Worm (Caenorhabditis elegans) whole organism, young adult: Measurements from ENCODE around the gene ztf-1.

Experiments used
- B0019.2 ChIP-seq: fragments of 200-800 bp; sonication (Bioruptor generic); conservative IDR thresholded peaks from 2 replicates; pipeline ENCODE4 v1.3.6; 2022; ENCODE audit warnings: missing genetic modification reagents, missing genetic modification characterization, missing compliant biosample characterization
- B0035.1 ChIP-seq: sonication (generic microtip); optimal IDR thresholded peaks from 2 replicates; lab custom pipeline; 2016; ENCODE audit warnings: missing genetic modification characterization, mild to moderate bottlenecking, missing compliant biosample characterization, missing genotype, missing genetic modification reagents
- B0261.1 ChIP-seq: sonication (generic microtip); optimal IDR thresholded peaks from 2 replicates; lab custom pipeline; 2016; ENCODE audit warnings: mild to moderate bottlenecking, missing genetic modification characterization, moderate library complexity, missing compliant biosample characterization
- C06A6.2 ChIP-seq: fragments of 200-800 bp; sonication (Bioruptor generic); conservative IDR thresholded peaks from 2 replicates; pipeline ENCODE4 v1.3.6; 2022; ENCODE audit warnings: missing genetic modification characterization, missing compliant biosample characterization
- C17E4.6 ChIP-seq: fragments of 200-800 bp; sonication (Bioruptor generic); IDR thresholded peaks from 2 replicates; pipeline ENCODE4 v1.3.6; 2022; ENCODE audit warnings: missing genetic modification reagents, missing genetic modification characterization, missing compliant biosample characterization
- F10E7.11 ChIP-seq: sonication (generic microtip); optimal IDR thresholded peaks from 2 replicates; lab custom pipeline; 2017; ENCODE audit warnings: mild to moderate bottlenecking, missing genetic modification characterization, moderate library complexity, missing compliant biosample characterization
- F23B12.7 ChIP-seq: sonication (generic microtip); optimal IDR thresholded peaks from 2 replicates; lab custom pipeline; 2017; ENCODE audit warnings: missing genetic modification characterization, mild to moderate bottlenecking, missing compliant biosample characterization, antibody characterized with exemption, moderate library complexity; ENCODE audit not compliant: insufficient read depth
- F49E8.2 ChIP-seq: sonication (generic microtip); optimal IDR thresholded peaks from 3 replicates; lab custom pipeline; 2017; ENCODE audit warnings: missing genetic modification characterization, mild to moderate bottlenecking, missing compliant biosample characterization, antibody characterized with exemption, moderate library complexity; ENCODE audit not compliant: insufficient read depth
- F55B11.4 ChIP-seq: sonication (generic microtip); optimal IDR thresholded peaks from 2 replicates; lab custom pipeline; 2016; ENCODE audit warnings: missing compliant biosample characterization, missing genetic modification characterization, borderline replicate concordance; ENCODE audit not compliant: insufficient read depth
- F57A8.1 ChIP-seq: fragments of 200-800 bp; sonication (Bioruptor generic); optimal IDR thresholded peaks from 2 replicates; lab custom pipeline; 2018; ENCODE audit warnings: mild to moderate bottlenecking, missing genetic modification characterization, moderate library complexity, missing compliant biosample characterization
- K12H6.12 ChIP-seq: fragments of 200-800 bp; sonication (Bioruptor generic); optimal IDR thresholded peaks from 2 replicates; lab custom pipeline; 2018; ENCODE audit warnings: mild to moderate bottlenecking, missing genetic modification characterization, missing compliant biosample characterization
- T26A5.8 ChIP-seq: sonication (generic microtip); optimal IDR thresholded peaks from 2 replicates; lab custom pipeline; 2016; ENCODE audit warnings: missing genetic modification characterization, missing compliant biosample characterization
- Y53F4B.3 ChIP-seq: fragments of 200-800 bp; sonication (Bioruptor generic); IDR thresholded peaks from 2 replicates; pipeline ENCODE4 v1.3.6; 2022; ENCODE audit warnings: missing genetic modification reagents, missing genetic modification characterization, missing compliant biosample characterization
- Y79H2A.3 ChIP-seq: fragments of 200-800 bp; sonication (Bioruptor generic); conservative IDR thresholded peaks from 2 replicates; pipeline ENCODE4 v1.3.6; 2022; ENCODE audit warnings: missing genetic modification reagents, missing genetic modification characterization, missing compliant biosample characterization
- Y95B8A.8 ChIP-seq: fragments of 200-800 bp; sonication (Bioruptor generic); IDR thresholded peaks from 2 replicates; pipeline ENCODE4 v1.3.6; 2022; ENCODE audit warnings: missing genetic modification reagents, missing genetic modification characterization, missing compliant biosample characterization
- akir-1 ChIP-seq: fragments of 200-800 bp; sonication (Bioruptor generic); optimal IDR thresholded peaks from 2 replicates; lab custom pipeline; 2018; ENCODE audit warnings: mild to moderate bottlenecking, missing genetic modification characterization, moderate library complexity, missing compliant biosample characterization
- aptf-2 ChIP-seq: fragments of 200-800 bp; sonication (Bioruptor generic); conservative IDR thresholded peaks from 2 replicates; pipeline ENCODE4 v1.3.6; 2022; ENCODE audit warnings: missing genetic modification reagents, missing genetic modification characterization, missing compliant biosample characterization
- attf-3 ChIP-seq: fragments of 200-800 bp; sonication (Bioruptor generic); conservative IDR thresholded peaks from 2 replicates; pipeline ENCODE4 v1.3.6; 2022; ENCODE audit warnings: missing genetic modification reagents, missing genetic modification characterization, missing compliant biosample characterization
- die-1 ChIP-seq: sonication (generic microtip); optimal IDR thresholded peaks from 2 replicates; lab custom pipeline; 2016; ENCODE audit warnings: missing genotype, mild to moderate bottlenecking, missing genetic modification characterization, missing compliant biosample characterization
- dox-1 ChIP-seq: fragments of 200-800 bp; sonication (Bioruptor generic); IDR thresholded peaks from 2 replicates; pipeline ENCODE4 v1.3.6; 2022; ENCODE audit warnings: missing genetic modification reagents, missing genetic modification characterization, missing compliant biosample characterization
- dpl-1 ChIP-seq: fragments of 150-350 bp; optimal IDR thresholded peaks from 2 replicates; lab custom pipeline; 2014; ENCODE audit warnings: missing biosample characterization, missing genetic modification reagents, missing genetic modification characterization
- egrh-3 ChIP-seq: fragments of 200-800 bp; sonication (Bioruptor generic); IDR thresholded peaks from 2 replicates; pipeline ENCODE4 v1.3.6; 2022; ENCODE audit warnings: missing genetic modification reagents, missing genetic modification characterization, missing compliant biosample characterization
- fkh-3 ChIP-seq: sonication (generic microtip); optimal IDR thresholded peaks from 2 replicates; lab custom pipeline; 2016; ENCODE audit warnings: mild to moderate bottlenecking, missing genetic modification characterization, missing compliant biosample characterization
- gei-17 ChIP-seq: fragments of 200-800 bp; sonication (Bioruptor generic); optimal IDR thresholded peaks from 2 replicates; lab custom pipeline; 2018; ENCODE audit warnings: mild to moderate bottlenecking, missing genetic modification characterization, missing compliant biosample characterization
- hmg-1.2 ChIP-seq: fragments of 200-800 bp; sonication (Bioruptor generic); IDR thresholded peaks from 2 replicates; pipeline ENCODE4 v1.3.6; 2022; ENCODE audit warnings: missing genetic modification reagents, missing genetic modification characterization, missing compliant biosample characterization
- hrde-1 ChIP-seq: sonication (generic microtip); optimal IDR thresholded peaks from 2 replicates; lab custom pipeline; 2016; ENCODE audit warnings: missing genetic modification characterization, mild to moderate bottlenecking, missing compliant biosample characterization, moderate library complexity, missing genotype, missing genetic modification reagents, borderline replicate concordance
- lin-26 ChIP-seq: fragments of 200-800 bp; sonication (Bioruptor generic); IDR thresholded peaks from 2 replicates; pipeline ENCODE4 v1.3.6; 2022; ENCODE audit warnings: missing genetic modification reagents, missing genetic modification characterization, missing compliant biosample characterization
- lin-35 ChIP-seq, 3 experiments: fragments of 150-350 bp in 2 of 3; sonication (generic microtip) in 1 of 3; optimal IDR thresholded peaks; 2 replicates each; lab custom pipeline; 2014 to 2018; ENCODE audit warnings: missing biosample characterization in 3 of 3, missing genetic modification characterization in 3 of 3, missing genetic modification reagents in 3 of 3
- lin-54 ChIP-seq: fragments of 200-800 bp; sonication (Bioruptor generic); optimal IDR thresholded peaks from 2 replicates; lab custom pipeline; 2018; ENCODE audit warnings: mild to moderate bottlenecking, missing genetic modification characterization, missing compliant biosample characterization
- madf-10 ChIP-seq: sonication (generic microtip); optimal IDR thresholded peaks from 2 replicates; lab custom pipeline; 2016; ENCODE audit warnings: mild to moderate bottlenecking, missing genetic modification characterization, missing compliant biosample characterization
- madf-3 ChIP-seq: fragments of 200-800 bp; sonication (Bioruptor generic); IDR thresholded peaks from 2 replicates; pipeline ENCODE4 v1.3.6; 2022; ENCODE audit warnings: missing genetic modification reagents, missing genetic modification characterization, missing compliant biosample characterization
- mcd-1 ChIP-seq: fragments of 200-800 bp; sonication (Bioruptor generic); IDR thresholded peaks from 2 replicates; pipeline ENCODE4 v1.3.6; 2022; ENCODE audit warnings: missing genetic modification reagents, missing genetic modification characterization, missing compliant biosample characterization
- mel-28 ChIP-seq: sonication (generic microtip); optimal IDR thresholded peaks from 2 replicates; lab custom pipeline; 2016; ENCODE audit warnings: borderline replicate concordance, mild to moderate bottlenecking, missing genetic modification characterization, missing compliant biosample characterization
- mes-4 ChIP-seq: sonication (generic microtip); optimal IDR thresholded peaks from 2 replicates; lab custom pipeline; 2016; ENCODE audit warnings: missing genotype, missing genetic modification characterization, missing compliant biosample characterization
- nfya-2 ChIP-seq: fragments of 200-800 bp; sonication (Bioruptor generic); IDR thresholded peaks from 2 replicates; pipeline ENCODE4 v1.3.6; 2022; ENCODE audit warnings: missing genetic modification reagents, missing genetic modification characterization, missing compliant biosample characterization
- pbrm-1 ChIP-seq: fragments of 200-800 bp; sonication (Bioruptor generic); IDR thresholded peaks from 2 replicates; pipeline ENCODE4 v1.3.6; 2022; ENCODE audit warnings: missing genetic modification reagents, missing genetic modification characterization, missing compliant biosample characterization
- rcor-1 ChIP-seq: fragments of 200-800 bp; sonication (Bioruptor generic); IDR thresholded peaks from 2 replicates; pipeline ENCODE4 v1.3.6; 2022; ENCODE audit warnings: missing genetic modification reagents, missing genetic modification characterization, missing compliant biosample characterization
- rec-8 ChIP-seq, 2 experiments: sonication (generic microtip); optimal IDR thresholded peaks; 2 replicates each; lab custom pipeline; 2016; ENCODE audit warnings: mild to moderate bottlenecking in 2 of 2, missing genetic modification characterization in 2 of 2, missing genetic modification reagents in 2 of 2, missing genotype in 2 of 2, missing biosample characterization in 1 of 2, missing compliant biosample characterization in 1 of 2, moderate library complexity in 1 of 2
- repo-1 ChIP-seq: sonication (generic microtip); optimal IDR thresholded peaks from 2 replicates; lab custom pipeline; 2017; ENCODE audit warnings: mild to moderate bottlenecking, missing genetic modification characterization, missing compliant biosample characterization
- sdz-38 ChIP-seq: sonication (generic microtip); optimal IDR thresholded peaks from 2 replicates; lab custom pipeline; 2016; ENCODE audit warnings: missing genotype, missing genetic modification characterization, missing compliant biosample characterization
- sea-2 ChIP-seq: fragments of 200-800 bp; sonication (Bioruptor generic); IDR thresholded peaks from 2 replicates; pipeline ENCODE4 v1.3.6; 2022; ENCODE audit warnings: missing genetic modification characterization, missing compliant biosample characterization
- snpc-1.1 ChIP-seq: sonication (generic microtip); optimal IDR thresholded peaks from 2 replicates; lab custom pipeline; 2017; ENCODE audit warnings: missing genetic modification characterization, mild to moderate bottlenecking, missing compliant biosample characterization, antibody characterized with exemption, moderate library complexity, missing genotype, missing genetic modification reagents; ENCODE audit not compliant: insufficient read depth
- snpc-4 ChIP-seq, 5 experiments: fragments of 150-350 bp in 1 of 5; sonication (generic microtip) in 4 of 5; optimal IDR thresholded peaks; 2 replicates each; lab custom pipeline; 2014 to 2018; ENCODE audit warnings: missing genetic modification characterization in 5 of 5, missing biosample characterization in 3 of 5, antibody characterized with exemption in 2 of 5, mild to moderate bottlenecking in 2 of 5, missing compliant biosample characterization in 2 of 5, missing genotype in 2 of 5, moderate library complexity in 2 of 5, missing genetic modification reagents in 1 of 5
- xnd-1 ChIP-seq: sonication (generic microtip); optimal IDR thresholded peaks from 2 replicates; lab custom pipeline; 2016; ENCODE audit warnings: missing genotype, missing genetic modification reagents, missing genetic modification characterization, missing compliant biosample characterization
- ztf-3 ChIP-seq: fragments of 200-800 bp; sonication (Bioruptor generic); optimal IDR thresholded peaks from 2 replicates; lab custom pipeline; 2018; ENCODE audit warnings: mild to moderate bottlenecking, missing genetic modification characterization, missing compliant biosample characterization
- ztf-6 ChIP-seq: fragments of 200-800 bp; sonication (Bioruptor generic); IDR thresholded peaks from 2 replicates; pipeline ENCODE4 v1.3.6; 2022; ENCODE audit warnings: missing genetic modification reagents, missing genetic modification characterization, missing compliant biosample characterization

The ztf-1 gene

ce11 chrIII:8797211-8797733 is 5.1 kb upstream of the ztf-1 start (continued):
- TF ChIP-seq B0019.2 (GFP tag; lab: Robert Waterston, UW), result no peak
- TF ChIP-seq sea-2 (GFP tag; lab: Robert Waterston, UW), result no peak
- no peak for TF ChIP-seq repo-1 (tag; lab: Kevin White, UChicago)
- no peak for TF ChIP-seq Y79H2A.3
- no peak for TF ChIP-seq B0261.1 (tag; lab: Kevin White, UChicago)
- no peak for TF ChIP-seq C17E4.6 (GFP tag; lab: Robert Waterston, UW)
- TF ChIP-seq rcor-1 (GFP tag; lab: Robert Waterston, UW), result no peak
- TF ChIP-seq mcd-1 (GFP tag; lab: Robert Waterston, UW), result peak; percentile 55
- TF ChIP-seq F49E8.2 (tag; lab: Kevin White, UChicago), result no peak
- TF ChIP-seq die-1 (tag; lab: Kevin White, UChicago), result peak; percentile 61
- peak; percentile 65 for TF ChIP-seq C06A6.2
- TF ChIP-seq F10E7.11 (tag; lab: Kevin White, UChicago), result no peak
- TF ChIP-seq nfya-2, result no peak
- TF ChIP-seq K12H6.12 (tag; lab: Kevin White, UChicago), result peak; percentile 81
- TF ChIP-seq lin-26 (GFP tag; lab: Robert Waterston, UW), result peak; percentile 69; the same call in 1 of the 2 replicates
- TF ChIP-seq hmg-1.2 (GFP tag; lab: Robert Waterston, UW), result peak; percentile 54
- peak; percentile 25; the same call in 1 of the 2 replicates for TF ChIP-seq egrh-3 (GFP tag; lab: Robert Waterston, UW)
- peak; percentile 76 for TF ChIP-seq ztf-3 (GFP tag; lab: Kevin White, UChicago)
- no peak for TF ChIP-seq rec-8 (tag; optimal IDR thresholded peaks at IDR 0.05; lab: Kevin White, UChicago)
- TF ChIP-seq ztf-6 (GFP tag; lab: Robert Waterston, UW), result no peak
- peak; percentile 22 for TF ChIP-seq snpc-4 (GFP tag; optimal IDR thresholded peaks at IDR 0.05; lab: Kevin White, UChicago)
- TF ChIP-seq snpc-4 (tag; optimal IDR thresholded peaks at IDR 0.05; lab: Kevin White, UChicago), result peak; percentile 29 to 69 (median 43)
- TF ChIP-seq dox-1, result peak; percentile 87
- TF ChIP-seq F55B11.4 (tag; lab: Kevin White, UChicago), result no peak
- peak; percentile 82 for TF ChIP-seq madf-10 (tag; lab: Kevin White, UChicago)
- no peak for TF ChIP-seq xnd-1 (tag; lab: Kevin White, UChicago)
- TF ChIP-seq sdz-38, result no peak
- no peak for TF ChIP-seq Y53F4B.3
- no peak for TF ChIP-seq snpc-1.1
- TF ChIP-seq F23B12.7 (tag; lab: Kevin White, UChicago), result no peak
- TF ChIP-seq pbrm-1 (GFP tag; lab: Robert Waterston, UW), result 0 out of 2 replicates have a peak, but pooled peaks have one; percentile 17
- no peak for TF ChIP-seq dpl-1
- peak in 1 of 3 experiments; percentile 74 for TF ChIP-seq lin-35 (GFP tag; optimal IDR thresholded peaks at IDR 0.05; lab: Kevin White, UChicago)
- no peak for TF ChIP-seq mes-4 (tag; lab: Kevin White, UChicago)
- TF ChIP-seq akir-1 (GFP tag; lab: Kevin White, UChicago), result no peak
- TF ChIP-seq B0035.1 (tag; lab: Kevin White, UChicago), result no peak
- no peak for TF ChIP-seq hrde-1 (tag; lab: Kevin White, UChicago)
- no peak for TF ChIP-seq fkh-3 (tag; lab: Kevin White, UChicago)
- no peak for TF ChIP-seq T26A5.8 (tag; lab: Kevin White, UChicago)
- TF ChIP-seq lin-54 (GFP tag; lab: Kevin White, UChicago), result peak; percentile 20
- TF ChIP-seq Y95B8A.8 (GFP tag; lab: Robert Waterston, UW), result no peak
- no peak for TF ChIP-seq aptf-2 (GFP tag; lab: Robert Waterston, UW)
- TF ChIP-seq mel-28, result no peak
- TF ChIP-seq F57A8.1 (GFP tag; lab: Kevin White, UChicago), result no peak
- no peak for TF ChIP-seq gei-17
- TF ChIP-seq madf-3 (GFP tag; lab: Robert Waterston, UW), result no peak
- TF ChIP-seq attf-3, result no peak; the same call in 1 of the 2 replicates
